Fruit fly (Drosophila melanogaster) whole organism, adult: Measurements from ENCODE around the gene TrissinR.

Source experiments
- CG11617 ChIP-seq: fragments of 200-800 bp; sonication (Bioruptor generic); optimal IDR thresholded peaks from 2 replicates; lab custom pipeline; 2017; ENCODE audit warnings: mild to moderate bottlenecking, missing biosample characterization, missing genetic modification reagents, missing genetic modification characterization
- CG12768 ChIP-seq: fragments of 200-800 bp; sonication (Bioruptor generic); optimal IDR thresholded peaks from 2 replicates; lab custom pipeline; 2017; ENCODE audit warnings: missing biosample characterization, missing genetic modification characterization, mild to moderate bottlenecking, moderate library complexity, missing genetic modification reagents
- CG14711 ChIP-seq: fragments of 200-800 bp; sonication (Bioruptor generic); optimal IDR thresholded peaks from 2 replicates; lab custom pipeline; 2018; ENCODE audit warnings: missing biosample characterization, mild to moderate bottlenecking, missing genetic modification characterization, moderate library complexity
- CG5204 ChIP-seq: fragments of 200-800 bp; sonication (Bioruptor generic); optimal IDR thresholded peaks from 2 replicates; lab custom pipeline; 2016; ENCODE audit warnings: missing biosample characterization, missing genetic modification characterization
- cnc ChIP-seq, 2 experiments: fragments of >200 bp; optimal IDR thresholded peaks; 2 replicates each; lab custom pipeline; 2017
- kay ChIP-seq: fragments of 200-800 bp; sonication (Bioruptor generic); peaks from one replicate; lab custom pipeline; 2016; ENCODE audit warnings: missing biosample characterization, missing genetic modification characterization, borderline replicate concordance
- ovo ChIP-seq: fragments of 200-800 bp; sonication (Bioruptor generic); optimal IDR thresholded peaks from 2 replicates; lab custom pipeline; 2016; ENCODE audit warnings: missing biosample characterization, missing genetic modification characterization

dm6 chr2L:5901553-5901952 is 77.7 kb downstream of the TrissinR start:
- no peak for TF ChIP-seq CG11617 (GFP tag; lab: Kevin White, UChicago)
- TF ChIP-seq kay, result no peak
- TF ChIP-seq CG12768 (GFP tag; lab: Kevin White, UChicago), result no peak
- TF ChIP-seq cnc (optimal IDR thresholded peaks at IDR 0.05; lab: Kevin White, UChicago), result no peak
- no peak for TF ChIP-seq CG14711 (tag; lab: Kevin White, UChicago)
- TF ChIP-seq ovo (GFP tag; lab: Kevin White, UChicago), result no peak
- no peak for TF ChIP-seq CG5204 (GFP tag; lab: Kevin White, UChicago)
